Worm (Caenorhabditis elegans) whole organism, L4 larva: ENCODE results near the gene T22B7.8.

ENCODE experiments used
- ceh-28 ChIP-seq: fragments of 150-350 bp; optimal IDR thresholded peaks from 2 replicates; lab custom pipeline; 2014; ENCODE audit warnings: missing biosample characterization, missing genetic modification reagents, missing genetic modification characterization
- cey-2 ChIP-seq: sonication (generic microtip); optimal IDR thresholded peaks from 3 replicates; lab custom pipeline; 2017; ENCODE audit warnings: missing genetic modification characterization, mild to moderate bottlenecking, missing compliant biosample characterization, antibody characterized with exemption, borderline replicate concordance; ENCODE audit not compliant: insufficient read depth
- dmd-8 ChIP-seq: fragments of 200-800 bp; sonication (Bioruptor generic); IDR thresholded peaks from 2 replicates; pipeline ENCODE4 v1.3.6; 2022; ENCODE audit warnings: missing genetic modification characterization, missing compliant biosample characterization
- fos-1 ChIP-seq: fragments of 150-350 bp; optimal IDR thresholded peaks from 2 replicates; lab custom pipeline; 2014; ENCODE audit warnings: missing biosample characterization, missing genetic modification characterization
- nhr-48 ChIP-seq: sonication (generic microtip); optimal IDR thresholded peaks from 2 replicates; lab custom pipeline; 2016; ENCODE audit warnings: mild to moderate bottlenecking, missing genetic modification characterization, missing compliant biosample characterization
- nhr-76 ChIP-seq: fragments of 150-350 bp; optimal IDR thresholded peaks from 2 replicates; lab custom pipeline; 2014; ENCODE audit warnings: missing biosample characterization, missing genetic modification characterization
- snpc-4 ChIP-seq: fragments of 150-350 bp; optimal IDR thresholded peaks from 2 replicates; lab custom pipeline; 2014; ENCODE audit warnings: missing biosample characterization, missing genetic modification characterization
- unc-130 ChIP-seq: sonication (generic microtip); optimal IDR thresholded peaks from 2 replicates; lab custom pipeline; 2016; ENCODE audit warnings: missing genetic modification reagents, missing genetic modification characterization, missing compliant biosample characterization

DNA sequence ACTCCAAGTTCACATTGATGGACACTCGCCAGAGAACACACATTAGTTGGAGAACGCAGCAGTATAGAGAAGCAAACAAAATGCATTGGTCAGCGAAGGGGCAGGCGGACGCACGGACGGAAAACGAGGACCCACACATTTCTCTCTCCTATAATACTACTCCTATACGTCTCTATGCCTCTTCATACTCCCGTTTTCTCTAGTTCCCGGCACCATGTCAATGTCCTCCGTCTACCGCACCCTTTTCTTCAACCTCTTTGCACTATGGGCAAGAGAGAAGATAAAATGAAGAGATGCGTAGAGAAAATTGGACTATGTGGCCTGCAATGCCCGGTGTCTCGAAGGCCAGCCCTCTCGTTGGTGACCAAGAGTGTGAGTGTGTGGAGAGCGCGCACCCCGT, 54.3 kb downstream of the T22B7.8 start, which contains the start of gene set-20:
- TF ChIP-seq nhr-48 (no peak), unc-130 (no peak), cey-2 (tag; lab: Kevin White, UChicago) (no peak), nhr-76 (tag; lab: Kevin White, UChicago) (no peak), ceh-28 (tag; lab: Kevin White, UChicago) (no peak), snpc-4 (no peak), fos-1 (tag; lab: Kevin White, UChicago) (no peak), dmd-8 (0 out of 2 replicates have a peak, but pooled peaks have one; percentile 7)
